Fruit fly (Drosophila melanogaster) whole organism: Measurements from ENCODE around the gene Ugt37A2.

Source experiments
- CG8478 ChIP-seq: fragments of >200 bp; optimal IDR thresholded peaks from 2 replicates; lab custom pipeline; 2018; ENCODE audit warnings: inconsistent platforms
- Dll ChIP-seq: fragments of >200 bp; optimal IDR thresholded peaks from 2 replicates; lab custom pipeline; 2017
- EcR ChIP-seq, 2 experiments: fragments of >200 bp; optimal IDR thresholded peaks; 2 replicates each; lab custom pipeline; 2017; ENCODE audit warnings: missing biosample characterization in 2 of 2, missing genetic modification characterization in 2 of 2, missing genetic modification reagents in 2 of 2
- pan ChIP-seq: fragments of >200 bp; optimal IDR thresholded peaks from 2 replicates; lab custom pipeline; 2017
- psq ChIP-seq: fragments of >200 bp; optimal IDR thresholded peaks from 2 replicates; lab custom pipeline; 2017
- usp ChIP-seq: fragments of >200 bp; optimal IDR thresholded peaks from 2 replicates; lab custom pipeline; 2017; ENCODE audit warnings: missing biosample characterization, missing genetic modification characterization, mixed read lengths

Ugt37A2 gene

dm6 chr3R:12722392-12722914, 17.0 kb upstream of the Ugt37A2 start, which contains the start of gene Men:
Gene Men (minus strand): TSS chr3R:12722442.
- TF ChIP-seq Dll (lab: Kevin White, UChicago) (no peak), usp (GFP tag; lab: Kevin White, UChicago) (no peak), pan (no peak), EcR (GFP tag; optimal IDR thresholded peaks at IDR 0.05; lab: Kevin White, UChicago) (no peak), psq (lab: Kevin White, UChicago) (no peak), CG8478 (lab: Kevin White, UChicago) (no peak)

DNA sequence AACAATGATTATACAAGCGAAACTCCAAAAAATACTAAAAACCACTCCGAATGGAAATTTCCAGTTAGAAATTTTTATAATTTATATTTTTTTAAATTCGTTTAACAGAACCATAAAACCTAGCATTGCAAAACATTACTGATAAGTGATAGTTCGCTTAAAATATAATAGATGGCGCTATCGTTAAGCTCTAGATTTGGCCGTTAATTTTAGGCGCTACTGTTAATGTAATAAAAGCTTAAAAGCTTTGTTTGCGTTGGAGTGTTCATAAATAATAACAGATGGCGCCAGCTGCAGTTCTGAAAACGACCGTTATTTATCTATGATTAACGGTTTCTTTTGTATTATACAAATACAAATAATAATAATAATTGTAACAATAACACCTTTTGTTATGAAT, 15.7 kb upstream of the Ugt37A2 start:
- TF ChIP-seq usp (GFP tag; lab: Kevin White, UChicago) (no peak), EcR (GFP tag; optimal IDR thresholded peaks at IDR 0.05; lab: Kevin White, UChicago) (no peak), CG8478 (lab: Kevin White, UChicago) (no peak), pan (no peak), psq (lab: Kevin White, UChicago) (no peak), Dll (lab: Kevin White, UChicago) (no peak)

DNA sequence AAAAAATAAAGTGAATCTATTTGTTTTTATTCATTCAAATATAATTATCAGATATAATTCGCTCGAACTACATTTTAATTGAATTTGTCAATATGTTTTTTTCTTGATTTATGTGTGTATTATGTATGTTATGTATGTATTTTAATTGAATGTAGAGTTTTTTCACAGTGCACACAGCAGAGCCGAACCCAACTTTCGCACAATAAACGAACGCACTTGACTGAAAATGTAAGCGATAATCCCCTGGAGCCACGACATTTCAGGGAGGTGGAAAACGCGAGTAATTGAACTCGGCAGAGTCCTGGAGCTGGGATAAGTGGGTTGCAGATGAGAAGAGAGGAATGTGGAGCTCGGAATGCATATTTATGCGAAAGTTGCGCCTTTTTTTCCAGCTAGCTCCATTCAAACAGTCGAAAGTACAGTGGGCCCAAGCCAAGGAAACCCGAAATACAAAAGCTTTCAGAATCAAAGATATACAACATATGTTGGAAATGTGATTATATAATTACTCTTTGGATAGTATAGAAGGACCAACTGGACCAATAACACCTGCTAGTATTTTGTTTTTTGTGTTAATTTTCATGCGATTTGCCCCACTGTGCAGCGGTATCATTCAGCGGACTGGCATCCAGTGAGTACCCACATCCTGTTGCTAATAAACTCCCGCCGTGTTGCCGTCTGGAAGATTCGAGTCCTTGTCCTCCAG, 11.3 kb upstream of the Ugt37A2 start:
- no peak for TF ChIP-seq CG8478 (lab: Kevin White, UChicago)
- no peak for TF ChIP-seq pan
- no peak for TF ChIP-seq EcR (GFP tag; optimal IDR thresholded peaks at IDR 0.05; lab: Kevin White, UChicago)
- no peak for TF ChIP-seq psq (lab: Kevin White, UChicago)
- no peak for TF ChIP-seq usp (GFP tag; lab: Kevin White, UChicago)
- TF ChIP-seq Dll (lab: Kevin White, UChicago) = no peak

DNA sequence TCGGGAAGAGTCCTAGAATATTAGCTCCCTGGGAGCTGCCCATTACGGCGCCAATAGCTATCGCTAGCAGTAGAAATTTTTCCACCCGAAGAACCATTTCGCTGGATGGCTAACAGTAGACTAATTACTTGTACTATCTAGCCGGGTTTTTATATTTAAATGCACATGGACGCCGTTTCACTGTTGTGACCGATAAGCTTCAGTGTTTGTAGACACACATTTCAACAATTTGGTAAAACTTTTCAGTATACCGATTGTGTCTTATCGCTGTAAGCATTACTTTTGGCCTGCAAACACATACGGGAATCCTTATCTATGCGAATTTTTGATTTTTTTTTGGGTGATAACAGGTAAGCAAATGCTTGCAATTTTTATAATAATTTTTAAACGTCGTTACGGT, 4.1 kb downstream of the Ugt37A2 start, which contains the start of gene Ugt37A3:
Ugt37A3 (minus strand) TSS at position 101 of the 400 bp plus-strand sequence.
- TF ChIP-seq Dll (lab: Kevin White, UChicago) = no peak
- no peak for TF ChIP-seq pan
- no peak for TF ChIP-seq CG8478 (lab: Kevin White, UChicago)
- TF ChIP-seq EcR (GFP tag; optimal IDR thresholded peaks at IDR 0.05; lab: Kevin White, UChicago) = no peak

DNA sequence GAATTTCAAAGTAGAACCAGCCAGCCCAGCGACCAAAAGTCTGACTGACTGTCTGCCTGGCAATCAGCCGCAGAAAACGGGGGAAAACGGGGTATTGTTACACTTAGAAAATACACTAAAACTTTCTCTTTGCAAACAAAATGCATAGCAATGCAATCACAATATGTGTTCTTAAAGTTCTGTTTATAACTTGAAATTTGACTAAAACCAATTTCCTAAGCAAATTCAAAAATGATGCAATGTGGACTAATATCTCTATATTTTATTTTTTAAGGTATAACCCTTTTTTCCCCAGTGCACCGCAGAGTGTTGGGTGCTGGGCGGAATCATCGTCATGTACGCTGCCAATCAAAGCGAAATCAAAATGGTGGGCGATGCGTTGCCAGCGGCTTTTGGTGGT, 11.6 kb downstream of the Ugt37A2 start:
- TF ChIP-seq Dll (lab: Kevin White, UChicago) (no peak), CG8478 (lab: Kevin White, UChicago) (no peak), EcR (GFP tag; optimal IDR thresholded peaks at IDR 0.05; lab: Kevin White, UChicago) (no peak), psq (lab: Kevin White, UChicago) (no peak), usp (GFP tag; lab: Kevin White, UChicago) (no peak), pan (no peak)

dm6 chr3R:12783152-12783551, 43.7 kb downstream of the Ugt37A2 start, which contains the start of gene beat-Vc:
Gene beat-Vc (minus strand): TSS chr3R:12783216.
- TF ChIP-seq psq (lab: Kevin White, UChicago) = no peak
- no peak for TF ChIP-seq usp (GFP tag; lab: Kevin White, UChicago)
- TF ChIP-seq CG8478 (lab: Kevin White, UChicago) = no peak
- TF ChIP-seq pan = no peak
- TF ChIP-seq EcR (GFP tag; optimal IDR thresholded peaks at IDR 0.05; lab: Kevin White, UChicago) = no peak
- no peak for TF ChIP-seq Dll (lab: Kevin White, UChicago)
